Worm (Caenorhabditis elegans): ENCODE data around the gene clec-72.

The clec-72 gene

DNA sequence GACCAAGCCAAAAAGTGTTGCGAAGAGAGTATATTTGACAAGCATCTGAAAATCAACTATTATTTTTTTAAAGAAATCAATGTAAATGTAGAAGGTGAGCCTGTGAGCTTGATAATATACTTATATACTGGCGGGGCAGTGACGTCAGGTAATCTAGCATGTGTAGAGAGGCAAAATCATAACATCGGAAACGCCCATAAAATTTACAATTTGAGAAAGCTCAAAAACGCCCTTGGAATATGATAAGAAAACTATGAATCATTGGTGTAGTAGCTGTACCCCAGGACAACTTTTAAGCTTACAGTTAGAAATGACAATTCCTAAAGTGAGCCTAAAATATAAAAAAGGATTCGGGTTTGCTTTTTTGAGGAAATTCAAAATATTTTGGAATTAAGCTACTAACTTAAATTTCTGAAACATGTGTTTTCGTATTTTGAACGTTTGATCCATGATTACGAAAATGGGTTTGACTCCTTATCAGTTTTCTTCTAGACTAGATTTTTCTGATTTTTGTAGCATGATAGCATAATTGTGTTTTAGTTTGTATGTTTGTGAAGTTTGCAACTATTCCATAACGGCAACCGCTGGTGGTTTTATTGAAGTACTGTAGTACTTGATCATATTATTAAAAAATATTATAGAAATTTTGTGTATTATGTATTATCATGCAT is 2.8 kb upstream of the clec-72 start, which contains the start of gene clec-174:
clec-174 (minus strand) TSS at position 51 of the 671 bp plus-strand sequence.
- TF ChIP-seq cog-1 (tag; optimal IDR thresholded peaks at IDR 0.05): no peak
- no peak for TF ChIP-seq T22C8.4 (GFP tag; IDR thresholded peaks at IDR 0.05)
- no peak for TF ChIP-seq ztf-29 (GFP tag; IDR thresholded peaks at IDR 0.05)
- TF ChIP-seq flt-1 (GFP tag; IDR thresholded peaks at IDR 0.05): no peak
- no peak for TF ChIP-seq ref-1 (GFP tag; conservative IDR thresholded peaks at IDR 0.05)
- no peak for TF ChIP-seq klf-2 (GFP tag; conservative IDR thresholded peaks at IDR 0.05)
- no peak for TF ChIP-seq ztf-23 (GFP tag; IDR thresholded peaks at IDR 0.05)
- TF ChIP-seq tab-1 (GFP tag; IDR thresholded peaks at IDR 0.05): no peak

DNA sequence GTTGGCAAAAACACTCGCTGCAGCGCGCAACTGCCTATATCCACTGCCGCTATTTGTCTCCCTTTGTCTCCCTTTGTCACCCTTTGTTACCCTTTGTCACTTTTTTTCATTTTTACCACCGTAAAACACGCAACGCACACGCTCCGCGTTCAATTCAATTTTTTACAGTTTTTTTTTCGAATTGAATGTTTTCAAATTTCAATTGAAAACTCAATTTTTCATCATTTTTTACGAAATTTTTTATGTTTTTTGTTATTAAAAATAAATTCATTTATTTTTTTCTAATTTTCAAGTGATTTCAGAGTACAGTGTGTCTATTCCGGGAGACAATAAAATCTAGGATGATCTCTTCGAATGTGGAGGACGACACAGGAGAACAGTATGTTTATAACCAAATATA is 1.6 kb upstream of the clec-72 start, which contains the start of gene Y46C8AL.11:
Y46C8AL.11 (plus strand) TSS at position 301 of the 400 bp plus-strand sequence.
- TF ChIP-seq tab-1 (GFP tag; IDR thresholded peaks at IDR 0.05): no peak

DNA sequence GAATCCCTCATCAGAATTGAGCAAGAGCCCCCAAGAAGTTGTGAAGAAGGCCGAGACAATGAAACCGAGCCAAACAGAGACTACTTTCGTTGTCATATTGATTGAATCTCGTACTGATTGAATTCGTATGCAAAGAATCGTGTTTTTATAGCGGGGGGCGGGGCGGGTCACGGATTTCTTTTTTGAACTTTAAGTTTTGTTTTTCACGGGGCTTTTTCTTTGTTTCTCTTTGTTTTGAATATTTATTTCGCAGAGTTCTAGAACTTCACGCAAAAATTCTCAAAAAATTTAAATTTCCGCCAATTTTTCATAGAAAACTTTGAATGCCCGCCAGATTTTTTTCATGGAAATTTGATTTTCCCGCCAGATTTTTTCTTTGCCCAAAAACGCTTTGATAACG is 11.5 kb downstream of the clec-72 start, which contains the start of gene clec-73:
clec-73 (minus strand) TSS at position 101 of the 400 bp plus-strand sequence.
- no peak for TF ChIP-seq klf-2 (GFP tag; conservative IDR thresholded peaks at IDR 0.05)
- no peak for TF ChIP-seq T22C8.4 (GFP tag; IDR thresholded peaks at IDR 0.05)
- no peak for TF ChIP-seq ztf-29 (GFP tag; IDR thresholded peaks at IDR 0.05)
- no peak for TF ChIP-seq flt-1 (GFP tag; IDR thresholded peaks at IDR 0.05)
- TF ChIP-seq cog-1 (tag; optimal IDR thresholded peaks at IDR 0.05): no peak
- TF ChIP-seq ztf-23 (GFP tag; IDR thresholded peaks at IDR 0.05): no peak

DNA sequence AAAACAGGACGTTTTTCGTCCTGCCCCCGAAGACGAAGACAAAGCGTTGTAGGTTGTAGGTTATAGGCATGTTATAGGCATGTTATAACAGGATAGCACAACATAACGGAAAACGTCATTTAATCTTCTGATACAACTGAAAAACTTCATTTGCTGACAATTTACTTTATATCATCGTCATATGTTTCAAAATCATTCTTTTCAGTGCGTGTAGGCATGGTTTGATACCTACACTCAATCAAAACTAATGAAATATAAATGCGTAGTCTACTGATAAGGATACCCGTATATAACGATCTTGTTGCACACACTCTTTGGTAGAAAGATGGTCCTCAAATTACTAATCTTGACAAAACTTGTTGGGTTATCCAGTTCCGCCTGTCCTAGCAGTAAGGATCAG is 12.1 kb downstream of the clec-72 start, which contains the start of gene clec-74:
clec-74 (plus strand) TSS at position 301 of the 400 bp plus-strand sequence.
- TF ChIP-seq ztf-29 (GFP tag; IDR thresholded peaks at IDR 0.05) (no peak), cog-1 (tag; optimal IDR thresholded peaks at IDR 0.05) (no peak), flt-1 (GFP tag; IDR thresholded peaks at IDR 0.05) (no peak), tab-1 (GFP tag; IDR thresholded peaks at IDR 0.05) (no peak), ztf-23 (GFP tag; IDR thresholded peaks at IDR 0.05) (no peak), med-1 (GFP tag; optimal IDR thresholded peaks at IDR 0.05; ENCODE audit: insufficient read depth) (no peak), T22C8.4 (GFP tag; IDR thresholded peaks at IDR 0.05) (no peak), klf-2 (GFP tag; conservative IDR thresholded peaks at IDR 0.05) (no peak), ref-1 (GFP tag; conservative IDR thresholded peaks at IDR 0.05) (no peak)

DNA sequence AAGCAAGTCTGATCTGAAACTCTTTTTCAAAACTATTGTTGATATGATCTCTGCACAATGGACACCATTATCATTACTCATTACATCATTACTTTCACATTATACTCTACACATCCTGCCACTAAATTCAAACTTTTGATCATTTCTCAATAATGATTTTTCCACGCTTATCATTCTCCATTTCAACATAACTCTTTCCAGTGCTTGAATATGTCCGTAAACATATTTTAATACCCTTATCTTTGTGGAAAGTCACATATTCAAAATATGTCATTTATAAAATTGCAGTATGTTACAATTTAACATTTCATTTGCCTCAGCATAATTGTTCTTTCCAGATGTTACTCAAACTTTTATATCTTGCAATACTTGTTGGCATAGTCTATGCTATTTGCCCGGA is 15.8 kb downstream of the clec-72 start, which contains the start of gene clec-75:
clec-75 (plus strand) TSS at position 339 of the 400 bp plus-strand sequence.
- no peak for TF ChIP-seq med-1 (GFP tag; optimal IDR thresholded peaks at IDR 0.05; ENCODE audit: insufficient read depth)
- TF ChIP-seq T22C8.4 (GFP tag; IDR thresholded peaks at IDR 0.05): no peak
- no peak for TF ChIP-seq klf-2 (GFP tag; conservative IDR thresholded peaks at IDR 0.05)
- no peak for TF ChIP-seq flt-1 (GFP tag; IDR thresholded peaks at IDR 0.05)
- TF ChIP-seq ztf-29 (GFP tag; IDR thresholded peaks at IDR 0.05): no peak
- no peak for TF ChIP-seq tab-1 (GFP tag; IDR thresholded peaks at IDR 0.05)

DNA sequence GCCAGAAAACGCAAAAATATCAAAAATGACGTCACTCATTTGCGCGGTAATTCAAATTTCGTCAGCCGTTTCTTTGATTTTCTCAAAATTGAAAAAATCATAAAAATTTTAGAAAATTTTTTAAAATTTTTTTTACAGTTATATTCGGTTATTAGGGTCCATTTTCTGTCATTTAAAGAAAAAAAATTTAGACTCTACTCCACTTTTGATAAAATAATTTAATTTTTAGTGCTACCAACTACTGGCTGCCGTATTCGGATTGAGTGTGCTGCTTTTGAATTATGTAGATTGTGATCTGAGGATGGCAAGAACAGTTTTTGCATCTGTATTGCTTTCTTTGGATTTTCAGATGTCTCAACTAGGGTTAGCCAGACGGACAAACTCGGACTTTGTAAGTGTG is 18.0 kb downstream of the clec-72 start, which contains the start of gene Y46C8AM.1:
Y46C8AM.1 (plus strand) TSS at position 301 of the 400 bp plus-strand sequence.
- TF ChIP-seq med-1 (GFP tag; optimal IDR thresholded peaks at IDR 0.05; ENCODE audit: insufficient read depth) (no peak), T22C8.4 (GFP tag; IDR thresholded peaks at IDR 0.05) (no peak), ztf-29 (GFP tag; IDR thresholded peaks at IDR 0.05) (no peak)

DNA sequence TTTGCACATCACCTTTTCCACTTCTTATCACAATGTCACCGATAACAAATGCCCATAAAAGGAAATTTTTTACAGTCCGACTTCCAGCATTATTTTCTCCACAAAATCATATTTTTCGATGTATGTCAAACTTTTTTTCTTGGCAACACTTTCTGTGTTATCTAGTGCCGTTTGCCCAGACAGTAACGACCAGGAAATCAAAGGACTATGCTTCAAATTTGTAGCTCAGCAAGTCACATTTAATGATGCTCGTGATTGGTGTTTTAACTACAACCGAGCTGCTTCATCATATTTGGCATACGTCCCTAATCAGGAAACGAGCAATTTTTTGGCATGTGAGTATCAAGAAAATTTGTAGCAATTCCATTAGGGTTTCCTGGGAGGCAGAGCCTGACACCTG is 18.9 kb downstream of the clec-72 start:
- no peak for TF ChIP-seq cog-1 (tag; optimal IDR thresholded peaks at IDR 0.05)
- TF ChIP-seq med-1 (GFP tag; optimal IDR thresholded peaks at IDR 0.05; ENCODE audit: insufficient read depth): no peak
- TF ChIP-seq ztf-23 (GFP tag; IDR thresholded peaks at IDR 0.05): no peak
- no peak for TF ChIP-seq flt-1 (GFP tag; IDR thresholded peaks at IDR 0.05)
- TF ChIP-seq T22C8.4 (GFP tag; IDR thresholded peaks at IDR 0.05): no peak
- no peak for TF ChIP-seq ref-1 (GFP tag; conservative IDR thresholded peaks at IDR 0.05)
- TF ChIP-seq tab-1 (GFP tag; IDR thresholded peaks at IDR 0.05): no peak
- TF ChIP-seq klf-2 (GFP tag; conservative IDR thresholded peaks at IDR 0.05): no peak
- no peak for TF ChIP-seq ztf-29 (GFP tag; IDR thresholded peaks at IDR 0.05)

DNA sequence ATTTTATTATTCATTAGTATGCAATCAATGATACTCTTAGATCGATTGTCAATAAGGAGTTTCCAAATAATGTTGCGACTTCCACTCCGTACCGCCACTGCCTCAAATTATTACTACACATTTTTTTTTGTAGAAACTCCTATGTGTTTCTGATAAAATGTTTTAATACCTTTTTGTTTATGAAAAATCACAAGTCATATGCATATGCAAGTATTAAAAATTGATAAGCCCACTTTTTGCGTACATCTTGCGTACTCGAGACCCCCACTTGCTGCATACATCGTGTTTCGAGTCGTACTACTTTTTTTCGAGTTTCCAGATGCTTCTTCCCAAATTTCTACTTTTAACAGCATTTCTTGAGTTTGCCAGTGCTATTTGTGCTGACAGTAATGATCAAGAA is 20.4 kb downstream of the clec-72 start, which contains the start of gene clec-76:
clec-76 (plus strand) TSS at position 234 of the 400 bp plus-strand sequence.
- TF ChIP-seq med-1 (GFP tag; optimal IDR thresholded peaks at IDR 0.05; ENCODE audit: insufficient read depth): no peak
- TF ChIP-seq ztf-29 (GFP tag; IDR thresholded peaks at IDR 0.05): no peak
- no peak for TF ChIP-seq ztf-23 (GFP tag; IDR thresholded peaks at IDR 0.05)
- no peak for TF ChIP-seq flt-1 (GFP tag; IDR thresholded peaks at IDR 0.05)
- no peak for TF ChIP-seq klf-2 (GFP tag; conservative IDR thresholded peaks at IDR 0.05)
- no peak for TF ChIP-seq tab-1 (GFP tag; IDR thresholded peaks at IDR 0.05)
- no peak for TF ChIP-seq T22C8.4 (GFP tag; IDR thresholded peaks at IDR 0.05)

DNA sequence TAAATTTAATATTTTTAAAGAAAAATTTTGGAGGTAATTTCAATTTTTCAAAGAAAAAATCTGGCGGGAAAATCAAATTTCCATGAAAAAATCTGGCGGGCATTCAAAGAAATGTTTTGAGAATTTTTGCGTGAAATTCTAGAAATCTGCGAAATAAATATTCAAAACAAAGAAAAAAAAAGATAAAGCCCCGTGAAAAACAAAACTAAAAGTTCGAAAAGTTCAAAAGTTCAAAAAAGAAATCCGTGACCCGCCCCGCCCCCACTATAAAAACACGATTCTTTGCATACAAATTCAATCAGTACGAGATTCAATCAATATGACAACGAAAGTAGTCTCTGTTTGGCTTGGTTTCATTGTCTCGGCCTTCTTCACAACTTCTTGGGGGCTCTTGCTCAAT is 28.4 kb downstream of the clec-72 start, which contains the start of gene clec-79:
clec-79 (plus strand) TSS at position 301 of the 400 bp plus-strand sequence.
- TF ChIP-seq ztf-23 (GFP tag; IDR thresholded peaks at IDR 0.05) (no peak), tab-1 (GFP tag; IDR thresholded peaks at IDR 0.05) (no peak), ref-1 (GFP tag; conservative IDR thresholded peaks at IDR 0.05) (no peak), ztf-29 (GFP tag; IDR thresholded peaks at IDR 0.05) (no peak), cog-1 (tag; optimal IDR thresholded peaks at IDR 0.05) (no peak), med-1 (GFP tag; optimal IDR thresholded peaks at IDR 0.05; ENCODE audit: insufficient read depth) (no peak), T22C8.4 (GFP tag; IDR thresholded peaks at IDR 0.05) (no peak), flt-1 (GFP tag; IDR thresholded peaks at IDR 0.05) (no peak), klf-2 (GFP tag; conservative IDR thresholded peaks at IDR 0.05) (no peak)

DNA sequence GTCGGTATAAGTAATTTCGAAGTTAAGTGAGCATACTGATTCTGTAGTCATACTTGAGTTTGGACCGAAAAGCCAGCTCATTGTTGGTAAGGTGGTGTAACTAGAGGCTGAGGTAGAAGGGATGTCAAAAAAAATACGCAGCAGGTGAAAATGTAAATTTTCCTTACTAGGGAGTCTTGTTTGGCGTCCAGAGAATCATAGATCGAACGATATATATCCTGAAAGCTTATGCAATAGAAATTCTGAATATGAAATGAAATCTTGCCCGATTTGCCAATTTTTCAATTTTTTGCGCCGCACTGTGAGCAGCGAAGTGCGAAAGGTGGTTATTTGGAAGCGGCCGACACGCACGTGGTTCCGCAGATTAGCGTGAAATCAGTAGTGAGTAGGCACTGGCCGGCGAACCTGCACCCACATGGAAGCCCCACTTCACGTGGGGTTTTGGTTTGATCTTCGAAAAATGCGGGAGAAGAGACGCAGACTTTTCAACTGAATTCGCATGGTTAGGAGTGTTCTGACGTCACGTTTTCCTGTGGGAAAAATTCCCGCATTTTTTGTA is 33.4 kb downstream of the clec-72 start, which contains the start of gene srh-220:
srh-220 (minus strand) TSS at position 51 of the 559 bp plus-strand sequence.
- TF ChIP-seq ref-1 (GFP tag; conservative IDR thresholded peaks at IDR 0.05) (no peak), ztf-29 (GFP tag; IDR thresholded peaks at IDR 0.05) (no peak), med-1 (GFP tag; optimal IDR thresholded peaks at IDR 0.05; ENCODE audit: insufficient read depth) (no peak), klf-2 (GFP tag; conservative IDR thresholded peaks at IDR 0.05) (no peak), tab-1 (GFP tag; IDR thresholded peaks at IDR 0.05) (no peak), ztf-23 (GFP tag; IDR thresholded peaks at IDR 0.05) (no peak), cog-1 (tag; optimal IDR thresholded peaks at IDR 0.05) (no peak), T22C8.4 (GFP tag; IDR thresholded peaks at IDR 0.05) (no peak), flt-1 (GFP tag; IDR thresholded peaks at IDR 0.05) (no peak)
